Worm (Caenorhabditis elegans) whole organism, L4 larva: ENCODE results near the gene nas-14.

Experiments
- ZK337.2 ChIP-seq: fragments of 200-800 bp; sonication (Bioruptor generic); IDR thresholded peaks from 2 replicates; pipeline ENCODE4 v1.3.6; 2022; ENCODE audit warnings: missing genetic modification reagents, missing genetic modification characterization, missing compliant biosample characterization
- aha-1 ChIP-seq: fragments of 150-350 bp; peaks from one replicate; lab custom pipeline; 2014; ENCODE audit warnings: missing biosample characterization, missing genetic modification characterization
- daf-19 ChIP-seq: fragments of 200-800 bp; sonication (Bioruptor generic); conservative IDR thresholded peaks from 2 replicates; pipeline ENCODE4 v1.3.6; 2022; ENCODE audit warnings: missing genetic modification characterization, missing compliant biosample characterization
- dve-1 ChIP-seq: sonication (generic microtip); optimal IDR thresholded peaks from 2 replicates; lab custom pipeline; 2017; ENCODE audit warnings: antibody characterized with exemption, mild to moderate bottlenecking, missing genetic modification characterization, missing compliant biosample characterization; ENCODE audit not compliant: insufficient read depth
- hlh-30 ChIP-seq: sonication (generic microtip); optimal IDR thresholded peaks from 2 replicates; lab custom pipeline; 2017; ENCODE audit warnings: antibody characterized with exemption, mild to moderate bottlenecking, missing genetic modification characterization, missing compliant biosample characterization; ENCODE audit not compliant: insufficient read depth
- lin-13 ChIP-seq: fragments of 150-350 bp; optimal IDR thresholded peaks from 2 replicates; lab custom pipeline; 2014; ENCODE audit warnings: missing biosample characterization, missing genetic modification reagents, missing genetic modification characterization
- mdl-1 ChIP-seq, 2 experiments: fragments of 150-350 bp in 1 of 2; sonication (generic microtip) in 1 of 2; optimal IDR thresholded peaks; 2 replicates each; lab custom pipeline; 2014 to 2017; ENCODE audit warnings: missing biosample characterization in 2 of 2, missing genetic modification characterization in 2 of 2
- mxl-2 ChIP-seq: fragments of 200-800 bp; sonication (Bioruptor generic); conservative IDR thresholded peaks from 2 replicates; pipeline ENCODE4 v1.3.6; 2022; ENCODE audit warnings: missing genetic modification reagents, missing genetic modification characterization, missing compliant biosample characterization
- nhr-111 ChIP-seq: fragments of 200-800 bp; sonication (Bioruptor generic); optimal IDR thresholded peaks from 2 replicates; lab custom pipeline; 2018; ENCODE audit warnings: mild to moderate bottlenecking, missing genetic modification characterization, missing compliant biosample characterization
- tag-97 ChIP-seq: fragments of 200-800 bp; sonication (Bioruptor generic); IDR thresholded peaks from 2 replicates; pipeline ENCODE4 v1.3.6; 2022; ENCODE audit warnings: missing genetic modification characterization, missing compliant biosample characterization
- ztf-11 ChIP-seq: fragments of 150-350 bp; optimal IDR thresholded peaks from 2 replicates; lab custom pipeline; 2014; ENCODE audit warnings: missing biosample characterization, missing genetic modification characterization

- no peak for TF ChIP-seq mxl-2 (GFP tag; lab: Robert Waterston, UW)
- no peak for TF ChIP-seq ztf-11 (tag; lab: Kevin White, UChicago)
- no peak for TF ChIP-seq hlh-30 (tag; lab: Kevin White, UChicago)
- TF ChIP-seq mdl-1 (tag; optimal IDR thresholded peaks at IDR 0.05; lab: Kevin White, UChicago): no peak
- no peak for TF ChIP-seq dve-1 (tag; lab: Kevin White, UChicago)
- TF ChIP-seq tag-97: no peak
- no peak for TF ChIP-seq aha-1 (tag; lab: Kevin White, UChicago)
- TF ChIP-seq nhr-111 (GFP tag; lab: Kevin White, UChicago): no peak
- no peak for TF ChIP-seq lin-13 (GFP tag; lab: Kevin White, UChicago)
- no peak for TF ChIP-seq daf-19 (GFP tag; lab: Robert Waterston, UW)
- no peak for TF ChIP-seq ZK337.2 (GFP tag; lab: Robert Waterston, UW)
Observed at ce11 chrIV:13173359-13173758, 3.0 kb downstream of the nas-14 start.
